Fruit fly (Drosophila melanogaster): ENCODE measurements around the gene gammaSnap2.

gammaSnap2 gene

DNA sequence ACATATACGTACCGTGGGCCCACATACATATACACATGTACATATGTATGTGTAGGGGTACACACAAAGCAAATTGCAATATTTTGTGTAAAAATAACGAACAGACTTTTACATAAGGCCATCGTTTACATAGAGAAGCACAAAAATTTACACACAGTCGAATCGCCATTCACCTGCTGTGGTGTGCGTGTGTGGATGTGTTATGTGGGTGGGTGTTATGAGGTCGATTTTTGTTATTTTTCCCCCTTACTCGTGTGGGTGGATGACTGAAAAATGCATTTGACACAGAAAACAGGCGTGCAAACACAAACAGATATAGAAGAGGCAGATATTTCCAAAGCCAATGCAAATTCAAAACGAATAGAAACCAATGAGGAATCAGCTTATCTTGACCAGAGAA, 26.1 kb downstream of the gammaSnap2 start:
- TF ChIP-seq pan (optimal IDR thresholded peaks at IDR 0.05) (no peak), Dll (optimal IDR thresholded peaks at IDR 0.05) (no peak), psq (optimal IDR thresholded peaks at IDR 0.05) (no peak), usp (GFP tag; optimal IDR thresholded peaks at IDR 0.05) (no peak), EcR (GFP tag; optimal IDR thresholded peaks at IDR 0.05) (no peak), CG8478 (optimal IDR thresholded peaks at IDR 0.05) (no peak)

DNA sequence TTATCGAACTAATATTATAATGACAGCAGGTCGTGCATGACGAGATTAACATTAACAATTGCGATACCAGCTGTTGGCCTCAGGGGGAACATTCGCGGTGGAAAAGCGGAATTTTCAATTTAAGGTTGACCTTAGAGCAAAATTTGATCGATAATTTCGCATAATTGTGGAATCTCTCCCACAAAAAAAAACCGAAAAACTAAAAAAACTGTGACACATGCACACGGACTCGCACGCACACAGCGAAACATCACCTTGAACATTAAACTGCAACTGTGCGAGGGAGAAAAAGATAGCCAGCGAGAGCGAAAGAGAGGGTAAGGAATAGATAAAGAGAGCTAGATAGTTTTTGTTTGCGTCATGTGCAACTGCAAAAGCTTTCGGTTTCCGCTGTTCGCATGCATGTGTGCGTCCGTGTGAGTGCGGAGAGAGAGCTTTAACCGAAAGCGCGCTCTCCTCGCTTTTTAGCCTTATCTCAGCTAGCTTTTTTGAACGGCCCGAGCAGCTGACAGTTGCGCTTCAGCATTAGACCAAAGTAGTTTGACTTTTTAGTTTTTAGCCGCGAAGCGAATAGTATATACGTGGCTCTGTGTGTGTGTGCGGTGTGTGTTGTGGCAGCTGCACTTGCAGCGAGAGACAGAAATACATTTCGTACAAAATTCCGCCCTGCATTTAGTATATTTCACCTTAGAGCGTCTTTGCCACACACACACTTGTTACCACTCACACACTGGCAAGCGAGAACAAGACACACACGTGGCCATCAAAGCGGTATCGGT, 27.8 kb downstream of the gammaSnap2 start:
- TF ChIP-seq pan (optimal IDR thresholded peaks at IDR 0.05): no peak

DNA sequence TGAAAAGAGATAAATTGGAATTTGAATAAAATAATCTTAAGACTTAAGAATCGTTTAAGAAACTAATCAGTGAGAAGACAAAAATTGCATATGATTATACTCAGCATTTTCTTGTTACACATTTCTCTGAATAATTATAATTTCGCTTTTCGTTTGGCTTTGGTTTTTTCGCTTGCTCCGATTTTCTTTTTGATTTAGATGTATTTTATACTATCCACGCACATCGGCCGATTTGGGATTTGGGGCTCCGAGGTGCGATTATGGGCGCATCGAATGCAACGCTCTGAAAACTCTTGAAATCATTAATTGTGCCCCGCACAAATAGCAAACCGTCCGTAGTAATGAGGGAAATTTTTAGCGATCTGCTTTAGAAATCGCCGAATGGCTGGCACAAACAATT, 29.7 kb downstream of the gammaSnap2 start:
- TF ChIP-seq CG8478 (optimal IDR thresholded peaks at IDR 0.05): no peak
- TF ChIP-seq EcR (GFP tag; optimal IDR thresholded peaks at IDR 0.05): no peak
- TF ChIP-seq Dll (optimal IDR thresholded peaks at IDR 0.05): no peak
- no peak for TF ChIP-seq psq (optimal IDR thresholded peaks at IDR 0.05)
- TF ChIP-seq usp (GFP tag; optimal IDR thresholded peaks at IDR 0.05): no peak
- TF ChIP-seq pan (optimal IDR thresholded peaks at IDR 0.05): no peak

DNA sequence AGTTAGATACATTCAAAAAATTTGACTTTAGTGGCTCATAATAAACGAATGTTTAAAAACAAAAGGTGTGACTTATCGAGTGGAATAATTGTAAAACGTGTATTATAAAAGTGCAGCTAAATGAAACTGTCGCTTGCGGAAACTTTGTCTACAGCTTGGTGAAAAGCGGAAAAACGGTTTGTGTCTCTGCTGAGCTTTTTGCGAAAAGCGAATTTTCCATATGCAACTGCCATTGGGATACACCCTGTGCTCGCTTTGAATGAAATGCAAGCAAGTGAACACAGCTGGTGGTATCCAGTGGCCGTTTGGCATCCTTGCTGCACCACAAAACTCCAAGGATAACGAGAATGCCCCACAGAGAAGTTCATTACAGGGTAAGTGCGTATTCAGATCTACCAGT, 30.3 kb downstream of the gammaSnap2 start:
- no peak for TF ChIP-seq pan (optimal IDR thresholded peaks at IDR 0.05)
- no peak for TF ChIP-seq CG8478 (optimal IDR thresholded peaks at IDR 0.05)
- no peak for TF ChIP-seq EcR (GFP tag; optimal IDR thresholded peaks at IDR 0.05)
- TF ChIP-seq Dll (optimal IDR thresholded peaks at IDR 0.05): no peak
- TF ChIP-seq usp (GFP tag; optimal IDR thresholded peaks at IDR 0.05): no peak
- no peak for TF ChIP-seq psq (optimal IDR thresholded peaks at IDR 0.05)

DNA sequence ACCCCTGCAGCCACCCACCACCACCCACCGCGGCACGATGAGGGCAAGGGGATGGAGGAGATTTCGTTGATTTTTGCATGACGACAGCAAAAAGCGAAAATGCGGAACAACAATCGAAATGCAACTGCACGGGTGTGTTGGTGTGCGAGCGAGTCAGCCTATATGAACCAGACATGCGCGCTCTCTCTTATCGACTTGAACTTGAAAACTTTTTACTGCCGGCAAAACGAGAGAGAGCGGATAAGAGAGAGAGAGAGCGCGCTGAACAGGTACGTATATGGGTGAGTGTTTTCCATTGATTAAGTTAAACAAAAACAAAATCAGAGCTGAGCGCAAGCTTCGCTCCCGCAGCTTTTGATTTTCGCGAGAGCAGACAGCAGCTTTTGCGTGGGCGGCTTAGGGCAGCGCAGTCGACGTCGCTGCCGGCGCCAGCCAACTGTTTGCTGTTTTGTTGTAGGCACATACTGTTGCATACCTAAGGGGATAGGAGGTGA, 32.0 kb downstream of the gammaSnap2 start:
- TF ChIP-seq Dll (optimal IDR thresholded peaks at IDR 0.05) (peak; percentile 94), psq (optimal IDR thresholded peaks at IDR 0.05) (no peak), CG8478 (optimal IDR thresholded peaks at IDR 0.05) (peak; percentile 62)

DNA sequence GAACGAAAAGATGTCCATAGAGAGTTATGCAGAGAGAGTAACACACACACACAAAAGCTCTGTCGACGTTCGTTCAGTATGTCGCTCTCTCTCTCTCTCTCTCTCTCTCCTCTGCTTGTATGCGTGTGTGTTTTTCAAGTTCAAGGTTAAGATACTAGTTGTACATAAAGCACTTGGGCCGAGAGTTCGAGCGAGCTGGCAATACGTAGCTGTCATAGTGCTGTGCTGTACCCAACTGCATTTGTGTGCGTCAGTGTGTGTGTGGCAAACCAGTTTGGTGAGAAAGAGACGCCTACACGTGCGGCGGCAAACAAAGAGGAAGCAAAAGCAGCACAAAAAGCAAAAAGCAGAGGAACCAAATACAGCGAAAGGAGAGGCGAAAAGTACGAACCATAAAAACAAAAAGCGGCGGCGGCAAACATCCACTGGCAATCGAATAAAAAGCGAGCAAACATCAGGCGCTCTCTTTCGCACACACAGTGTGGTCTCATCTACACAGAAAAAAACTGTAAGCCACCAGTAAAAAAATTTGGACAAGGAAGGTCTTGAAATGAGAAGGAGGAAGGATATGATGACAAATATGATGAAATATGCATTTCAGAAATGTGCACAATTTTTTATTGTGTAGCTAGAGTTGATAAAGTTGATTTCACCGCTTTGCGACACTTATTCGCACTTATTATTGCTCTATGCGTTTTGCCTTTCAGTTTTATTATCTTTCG, 33.8 kb downstream of the gammaSnap2 start:
- no peak for TF ChIP-seq EcR (GFP tag; optimal IDR thresholded peaks at IDR 0.05)
- TF ChIP-seq CG8478 (optimal IDR thresholded peaks at IDR 0.05): peak; percentile 41
- TF ChIP-seq Dll (optimal IDR thresholded peaks at IDR 0.05): peak; percentile 37
- TF ChIP-seq usp (GFP tag; optimal IDR thresholded peaks at IDR 0.05): no peak

DNA sequence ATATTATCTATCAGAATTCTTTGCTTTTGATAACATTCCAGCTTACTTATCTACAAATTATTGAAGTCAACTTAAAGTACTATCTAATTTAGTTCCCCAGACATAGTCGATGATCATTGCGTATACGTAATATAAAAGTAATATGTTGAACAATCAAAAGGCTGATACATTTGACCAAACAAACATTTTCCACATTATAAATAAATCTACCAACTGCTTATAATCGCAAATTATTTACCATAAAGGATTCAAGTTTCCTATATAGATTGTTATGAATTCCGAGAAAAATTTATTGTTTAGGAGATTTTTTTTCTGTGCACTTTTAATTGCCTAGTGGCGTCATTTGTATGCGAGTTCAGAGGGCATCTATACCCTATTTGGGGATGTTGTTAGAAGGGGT, 34.5 kb downstream of the gammaSnap2 start:
- TF ChIP-seq EcR (GFP tag; optimal IDR thresholded peaks at IDR 0.05) (no peak), Dll (optimal IDR thresholded peaks at IDR 0.05) (no peak), pan (optimal IDR thresholded peaks at IDR 0.05) (no peak), CG8478 (optimal IDR thresholded peaks at IDR 0.05) (no peak), usp (GFP tag; optimal IDR thresholded peaks at IDR 0.05) (no peak)

DNA sequence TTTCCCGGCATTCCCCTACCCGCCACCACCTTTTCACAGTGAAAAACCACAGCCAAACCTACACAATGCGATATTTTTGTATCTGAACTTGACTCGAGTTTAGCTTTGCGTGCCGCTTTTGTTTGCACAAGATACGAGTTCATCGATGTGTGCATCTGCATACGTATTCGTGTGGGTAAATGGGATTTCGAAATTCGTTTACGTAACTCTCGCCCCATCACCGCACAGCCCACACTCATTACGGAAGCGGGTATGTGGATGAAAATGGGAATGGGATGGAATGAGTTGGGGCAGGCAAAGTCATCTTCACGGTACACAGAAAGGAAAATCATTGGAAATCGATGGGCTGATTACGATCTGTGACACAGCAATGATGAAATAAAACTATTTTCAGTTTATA, 35.0 kb downstream of the gammaSnap2 start:
- TF ChIP-seq Dll (optimal IDR thresholded peaks at IDR 0.05) (no peak), EcR (GFP tag; optimal IDR thresholded peaks at IDR 0.05) (no peak), usp (GFP tag; optimal IDR thresholded peaks at IDR 0.05) (no peak), psq (optimal IDR thresholded peaks at IDR 0.05) (no peak), pan (optimal IDR thresholded peaks at IDR 0.05) (no peak), CG8478 (optimal IDR thresholded peaks at IDR 0.05) (no peak)

DNA sequence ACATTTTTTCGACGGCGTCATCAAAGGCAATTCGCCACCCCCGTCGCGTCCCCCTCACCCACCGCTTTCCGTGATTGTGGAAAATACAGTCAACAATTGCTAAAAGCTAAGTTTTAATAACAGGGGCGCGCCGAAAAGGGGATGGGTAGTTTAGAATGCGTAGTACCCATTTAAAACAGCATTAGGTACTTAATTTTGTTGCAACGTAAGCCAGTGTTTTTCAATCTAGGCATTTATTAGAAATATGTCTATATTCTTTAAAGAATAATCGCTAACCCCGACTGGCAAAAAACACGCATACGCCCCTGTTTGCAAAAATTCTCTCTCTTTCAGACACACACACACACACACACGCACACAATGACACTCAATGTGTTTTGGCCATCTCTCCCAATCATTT, 36.3 kb downstream of the gammaSnap2 start:
- TF ChIP-seq usp (GFP tag; optimal IDR thresholded peaks at IDR 0.05) (no peak), pan (optimal IDR thresholded peaks at IDR 0.05) (no peak), EcR (GFP tag; optimal IDR thresholded peaks at IDR 0.05) (no peak), Dll (optimal IDR thresholded peaks at IDR 0.05) (no peak)

DNA sequence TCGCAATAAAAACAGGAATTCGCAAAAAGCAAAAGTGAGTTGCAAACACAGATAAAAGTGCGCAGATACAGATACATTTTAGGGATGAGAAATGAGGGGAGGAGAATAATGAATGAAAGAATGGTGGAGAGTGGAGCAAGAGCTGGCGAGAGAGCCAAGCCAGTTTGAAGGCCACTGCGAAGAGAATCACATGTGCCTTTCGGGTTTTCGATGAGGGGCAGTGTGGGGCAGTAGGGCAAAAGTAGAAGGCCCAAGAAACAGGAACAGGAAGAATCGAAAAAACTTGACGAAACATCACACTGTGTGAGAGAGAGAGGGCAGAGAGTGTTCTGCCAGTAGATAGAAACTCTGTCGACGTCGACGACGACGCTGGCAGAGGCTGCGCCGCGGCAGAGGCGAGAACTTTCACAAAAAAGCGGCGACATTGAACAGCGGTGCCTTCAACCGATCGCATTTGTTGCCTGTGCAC, 37.0 kb downstream of the gammaSnap2 start:
- TF ChIP-seq CG8478 (optimal IDR thresholded peaks at IDR 0.05) (no peak), pan (optimal IDR thresholded peaks at IDR 0.05) (no peak), Dll (optimal IDR thresholded peaks at IDR 0.05) (no peak), psq (optimal IDR thresholded peaks at IDR 0.05) (no peak), usp (GFP tag; optimal IDR thresholded peaks at IDR 0.05) (no peak), EcR (GFP tag; optimal IDR thresholded peaks at IDR 0.05) (no peak)

DNA sequence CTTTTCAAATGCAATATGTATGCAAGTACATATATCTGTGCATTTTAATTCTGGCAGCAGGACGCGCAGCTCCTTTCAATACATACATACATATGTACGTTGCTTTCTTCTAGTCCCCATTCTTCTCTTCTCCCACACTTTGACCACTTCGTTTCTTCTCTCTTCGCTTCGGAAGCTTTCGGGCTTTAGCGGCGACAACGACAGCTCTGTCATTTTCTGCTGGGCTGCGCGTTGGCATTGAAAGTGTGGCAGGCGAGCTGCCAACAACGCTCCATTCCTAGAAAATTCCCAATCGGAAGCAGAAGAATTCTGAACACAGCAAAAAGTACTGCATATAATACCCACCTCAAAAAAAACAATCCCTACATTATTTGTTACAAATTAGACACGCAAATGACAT, 38.1 kb downstream of the gammaSnap2 start:
- no peak for TF ChIP-seq EcR (GFP tag; optimal IDR thresholded peaks at IDR 0.05)
- TF ChIP-seq usp (GFP tag; optimal IDR thresholded peaks at IDR 0.05): no peak
- TF ChIP-seq CG8478 (optimal IDR thresholded peaks at IDR 0.05): no peak
- no peak for TF ChIP-seq pan (optimal IDR thresholded peaks at IDR 0.05)
- TF ChIP-seq Dll (optimal IDR thresholded peaks at IDR 0.05): no peak
- no peak for TF ChIP-seq psq (optimal IDR thresholded peaks at IDR 0.05)

DNA sequence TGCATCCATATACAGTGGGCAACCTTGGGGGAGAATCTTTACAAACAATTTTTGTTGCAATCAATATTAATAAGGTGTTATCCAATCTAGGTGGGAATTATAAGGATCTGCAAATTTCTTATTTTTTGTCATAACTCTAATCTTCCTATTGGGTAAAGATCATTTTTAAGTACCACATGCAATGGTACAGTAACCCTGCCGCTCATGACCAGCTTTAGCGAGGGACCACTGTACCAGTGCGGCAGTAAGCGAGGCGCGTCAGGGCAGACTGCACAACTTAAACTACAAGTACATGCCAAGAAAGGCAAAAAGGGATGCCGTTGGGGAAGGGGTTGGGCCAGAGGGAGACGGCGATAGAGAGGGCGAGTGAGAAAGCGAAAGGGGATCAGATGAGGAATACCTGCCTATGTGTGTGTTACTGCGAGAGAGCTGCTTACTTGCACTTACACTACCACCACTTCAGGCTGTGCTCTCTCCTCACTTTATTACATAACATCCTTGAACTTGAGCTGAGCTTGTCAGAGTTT, 38.6 kb downstream of the gammaSnap2 start:
- TF ChIP-seq CG8478 (optimal IDR thresholded peaks at IDR 0.05) (no peak), EcR (GFP tag; optimal IDR thresholded peaks at IDR 0.05) (no peak), usp (GFP tag; optimal IDR thresholded peaks at IDR 0.05) (no peak), psq (optimal IDR thresholded peaks at IDR 0.05) (no peak), Dll (optimal IDR thresholded peaks at IDR 0.05) (no peak), pan (optimal IDR thresholded peaks at IDR 0.05) (no peak)
